Fruit fly (Drosophila melanogaster) ovary, adult (tissue): Measurements from ENCODE around the gene Skel.

ENCODE experiments used
- CG17801 ChIP-seq: fragments of 200-800 bp; optimal IDR thresholded peaks from 2 replicates; lab custom pipeline; 2019; ENCODE audit warnings: missing biosample characterization, mild to moderate bottlenecking, missing genetic modification characterization, moderate library complexity; ENCODE audit not compliant: partially characterized antibody

Gene Skel

DNA sequence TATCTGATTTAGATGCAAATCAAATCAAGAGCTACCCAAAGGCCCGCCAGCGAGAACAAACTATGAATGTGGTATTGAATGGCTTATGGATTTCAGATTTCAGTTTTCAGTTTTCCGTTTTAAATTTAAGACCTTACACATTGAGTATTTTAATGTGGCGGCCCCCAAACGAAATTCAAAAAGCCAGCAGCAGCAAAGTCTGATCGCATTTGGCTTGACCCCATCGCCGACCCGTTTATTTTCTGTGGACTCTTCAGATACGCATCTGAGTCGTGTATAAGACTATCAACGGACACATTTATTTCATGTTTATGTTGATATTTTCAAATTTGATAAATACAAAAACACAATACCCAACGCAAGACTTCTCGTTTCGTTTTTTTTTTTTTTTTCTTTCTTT, 27.2 kb upstream of the Skel start:
- no peak for TF ChIP-seq CG17801

DNA sequence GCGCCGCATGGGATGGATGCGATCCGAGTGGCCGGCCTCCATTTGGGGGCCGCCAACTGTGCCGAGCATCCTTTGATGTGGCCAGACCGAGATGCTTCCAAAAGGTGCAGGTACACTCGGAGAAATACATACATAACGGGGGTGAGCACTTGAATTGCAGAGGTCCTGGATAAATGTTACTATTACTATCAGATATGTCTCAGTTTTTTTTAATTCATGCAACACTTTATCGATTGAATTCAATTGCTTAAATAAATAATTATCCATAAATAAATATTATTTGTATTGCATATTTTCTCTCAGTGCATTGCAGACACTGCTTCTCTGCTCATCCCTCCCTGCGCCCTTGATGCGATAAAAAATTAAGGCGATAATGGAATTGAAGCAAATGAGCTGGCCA, 25.6 kb upstream of the Skel start:
- TF ChIP-seq CG17801 = no peak

- no peak for TF ChIP-seq CG17801
Measured at dm6 chr3R:10664942-10665341, 21.8 kb upstream of the Skel start.

DNA sequence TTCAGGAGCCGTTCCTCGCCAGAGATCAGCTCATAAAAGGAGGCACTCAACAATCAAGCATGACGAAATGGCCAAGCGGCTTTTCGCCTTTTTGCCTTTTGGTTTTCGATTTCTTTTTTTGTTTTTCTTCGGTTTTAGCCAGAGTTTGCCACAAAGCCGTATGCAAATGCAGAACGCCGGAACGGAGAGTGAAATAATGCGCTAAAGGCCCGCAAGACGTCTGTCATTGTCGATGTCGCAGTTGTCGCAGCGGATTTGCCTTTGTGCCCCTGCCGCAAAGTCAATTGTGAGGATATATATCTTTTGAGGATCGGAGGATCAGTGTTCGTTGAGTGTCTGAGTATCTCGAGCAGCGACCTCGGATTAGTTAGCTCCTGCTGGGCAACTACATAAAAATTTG, 18.8 kb upstream of the Skel start:
- no peak for TF ChIP-seq CG17801

dm6 chr3R:10669950-10670349, 16.8 kb upstream of the Skel start:
- no peak for TF ChIP-seq CG17801

- no peak for TF ChIP-seq CG17801
Measured at dm6 chr3R:10672680-10673079, 14.1 kb upstream of the Skel start.

DNA sequence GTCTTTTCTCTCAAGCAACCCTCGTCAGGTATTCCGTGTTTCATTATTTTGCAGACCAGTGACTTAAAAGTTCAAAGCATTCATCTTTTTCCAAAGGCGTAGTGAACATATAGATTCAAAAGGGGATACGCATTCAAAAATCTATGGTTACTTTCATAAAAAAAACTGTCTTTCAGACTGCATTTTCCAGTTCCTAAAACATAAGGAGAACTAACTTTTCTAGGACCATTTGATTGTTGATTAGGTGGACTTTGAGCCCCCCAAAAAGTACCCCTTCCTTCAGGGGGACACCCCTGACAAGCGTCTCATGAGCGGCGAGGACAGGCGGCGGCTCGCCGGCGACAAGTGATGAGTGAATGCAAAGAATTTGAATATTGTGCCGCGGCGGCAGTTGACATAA, 13.2 kb upstream of the Skel start:
- TF ChIP-seq CG17801 = no peak

- TF ChIP-seq CG17801 = no peak
Measured at dm6 chr3R:10675101-10675500, 11.6 kb upstream of the Skel start.

DNA sequence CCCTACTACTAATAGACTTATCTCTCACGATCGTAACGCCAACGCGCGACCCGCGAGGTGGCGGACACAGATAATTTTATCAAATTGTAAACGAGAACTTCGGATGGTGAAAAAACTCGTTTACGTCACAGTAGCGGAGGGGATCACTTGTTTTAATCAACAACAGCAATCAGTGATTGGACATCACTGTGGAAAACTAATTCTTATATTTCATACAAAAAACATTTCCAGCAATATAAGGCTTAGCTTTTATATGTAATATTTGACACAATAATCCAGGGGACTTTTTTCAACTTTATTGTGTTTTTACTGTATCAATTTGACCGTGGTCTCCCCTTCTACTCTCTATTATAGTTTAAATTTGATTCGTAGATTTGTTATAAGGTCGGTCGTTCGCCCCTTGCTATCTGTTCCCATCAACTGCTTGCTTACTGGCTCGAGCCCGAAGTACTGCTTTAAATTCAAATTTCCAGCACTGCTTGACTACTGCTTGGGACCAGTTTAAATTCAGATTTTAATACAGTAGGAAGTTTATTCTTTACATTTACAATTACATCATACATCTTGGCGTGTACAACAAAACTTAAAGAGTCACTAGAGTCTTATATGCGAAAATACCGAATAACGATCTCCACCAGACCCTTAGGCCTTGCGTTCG, 9.4 kb upstream of the Skel start, which contains the start of gene CG6465:
Gene CG6465, minus strand, starts transcription at position 7 of the 658 bp plus-strand sequence.
- no peak for TF ChIP-seq CG17801

DNA sequence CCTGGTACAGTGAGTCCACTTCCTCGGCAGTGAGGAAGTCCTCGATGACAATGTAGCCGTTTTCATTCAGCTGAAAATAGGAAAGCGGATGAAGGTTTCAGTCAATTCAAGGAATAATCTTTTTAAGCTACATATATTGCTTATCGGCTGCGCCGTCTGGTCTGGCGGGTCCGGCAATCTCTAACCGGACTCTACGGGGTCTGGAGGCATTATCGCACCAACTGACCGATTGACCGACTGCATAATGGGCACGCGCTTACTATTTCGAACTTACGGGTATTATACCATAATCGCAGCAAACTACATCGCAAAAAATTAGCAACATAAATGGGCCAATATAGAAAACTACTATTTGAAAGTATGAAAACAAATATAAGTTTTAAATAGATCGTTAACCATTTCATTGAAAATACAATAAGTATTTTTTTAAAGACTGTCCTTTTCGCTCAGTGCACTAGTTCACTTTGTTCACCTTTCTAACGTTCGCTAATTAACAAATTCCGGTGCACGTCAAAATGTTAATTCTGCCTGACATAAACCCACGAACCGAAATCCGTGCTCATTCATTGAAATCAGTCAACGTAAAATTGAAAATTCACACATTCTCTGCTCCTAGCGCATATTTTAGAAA, 7.7 kb upstream of the Skel start:
- no peak for TF ChIP-seq CG17801

DNA sequence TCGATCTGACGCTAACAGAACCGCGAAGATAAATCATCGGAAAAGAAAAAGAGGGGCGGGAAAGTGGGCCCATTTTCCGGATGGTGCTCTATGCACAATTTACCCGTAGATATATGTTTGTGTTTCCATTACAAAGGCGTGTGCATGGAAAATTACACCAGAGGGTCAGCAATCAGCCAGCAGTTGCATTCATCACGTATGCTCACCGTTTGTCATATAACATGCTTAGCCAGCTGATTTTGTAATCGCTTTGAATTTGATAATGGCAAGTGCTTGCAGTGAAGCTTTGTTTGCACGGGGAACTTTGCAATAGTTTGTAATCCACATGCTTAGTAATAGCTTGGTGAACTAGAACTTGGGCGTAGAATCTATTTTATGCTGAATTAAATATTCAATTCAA, 6.8 kb upstream of the Skel start:
- TF ChIP-seq CG17801 = no peak

DNA sequence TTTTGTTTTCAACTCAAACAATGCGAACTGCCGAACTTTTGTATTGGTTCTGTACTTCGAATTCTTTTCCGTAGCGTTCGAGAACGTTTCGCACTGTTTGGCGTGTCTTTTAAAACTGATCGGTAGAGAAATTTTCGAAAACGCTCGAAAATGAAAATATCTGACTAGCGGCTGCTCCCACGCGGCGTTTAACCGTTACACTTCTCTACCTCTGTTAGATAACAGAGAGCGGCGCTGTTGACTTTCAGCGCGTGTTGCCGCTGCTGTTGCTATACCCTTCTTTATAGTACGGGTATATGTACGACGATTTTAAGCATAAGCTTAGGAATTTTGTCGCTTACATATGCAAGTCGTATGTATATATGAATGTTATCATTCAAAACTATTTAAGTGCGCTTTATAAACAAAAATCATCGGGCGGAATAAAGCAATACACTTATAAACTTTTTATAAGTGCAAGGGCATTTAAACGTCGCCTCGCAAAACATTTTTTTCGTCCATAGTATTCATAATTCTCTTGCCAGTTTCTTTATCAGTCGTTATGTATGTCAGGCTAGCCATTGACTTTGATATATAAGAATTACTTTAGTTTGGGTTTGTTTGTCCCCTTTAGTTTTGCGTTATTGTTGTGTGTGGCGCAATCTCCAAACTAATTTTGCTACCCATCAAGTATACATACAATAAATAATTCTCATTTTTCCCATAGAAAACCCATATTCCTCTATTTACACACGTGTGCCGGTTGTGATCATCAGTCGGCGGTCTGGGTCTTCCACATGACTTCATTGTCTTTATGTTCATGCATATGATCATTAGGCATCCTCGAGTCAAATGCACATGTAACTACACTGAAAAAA, 5.7 kb upstream of the Skel start, which contains the start of gene Phyhd1:
Gene Phyhd1, minus strand, starts transcription at position 101 of the 857 bp plus-strand sequence.
- TF ChIP-seq CG17801 = peak; percentile 90

dm6 chr3R:10681682-10681962, 5.1 kb upstream of the Skel start:
- TF ChIP-seq CG17801 = no peak

dm6 chr3R:10683226-10683625, 3.5 kb upstream of the Skel start:
- no peak for TF ChIP-seq CG17801

DNA sequence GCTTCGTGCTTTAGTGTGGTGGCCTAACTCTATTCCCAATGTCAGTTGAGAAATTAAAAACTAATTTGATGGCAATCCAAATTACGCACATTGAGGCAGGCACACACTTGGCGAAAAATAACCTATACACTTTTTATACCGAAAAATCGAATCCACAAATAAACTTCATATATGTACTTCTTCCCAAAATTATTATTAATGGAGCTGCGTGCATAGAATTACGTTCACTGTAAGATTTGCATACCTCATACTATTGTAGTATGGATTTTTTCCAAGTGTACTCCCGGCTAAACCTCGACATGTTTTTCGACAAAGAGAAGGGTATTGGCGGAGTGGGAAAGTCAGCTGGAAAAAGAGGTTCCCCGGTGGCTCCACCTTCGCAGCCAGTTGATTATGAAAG, 2.5 kb upstream of the Skel start:
- no peak for TF ChIP-seq CG17801

- TF ChIP-seq CG17801 = no peak
Measured at dm6 chr3R:10687312-10687711, 569 bp downstream of the Skel start.

- no peak for TF ChIP-seq CG17801
Measured at dm6 chr3R:10688160-10688559, 1.4 kb downstream of the Skel start.

DNA sequence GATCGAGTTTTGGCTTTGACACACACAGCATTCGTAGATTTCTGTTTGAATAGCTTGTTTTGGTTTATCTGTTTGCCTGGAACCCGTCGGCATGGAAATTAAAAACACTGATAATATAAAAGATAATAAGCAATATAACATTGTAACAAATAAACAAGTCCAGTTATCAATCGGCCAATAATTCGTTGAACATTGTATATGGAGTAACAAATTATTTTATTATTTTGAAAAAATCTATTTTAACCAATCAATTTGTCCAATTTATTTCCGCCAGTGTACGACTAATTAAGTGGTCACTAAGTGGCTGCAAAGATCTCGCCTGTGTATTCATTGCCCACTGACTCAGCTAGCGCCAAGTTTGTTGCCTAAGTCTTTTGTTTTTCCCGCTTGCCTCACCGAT, 2.1 kb downstream of the Skel start:
- TF ChIP-seq CG17801 = no peak
